Fruit fly (Drosophila melanogaster) whole organism, wandering third instar larva: Measurements from ENCODE around the gene cmet.
A peak's percentile ranks its signal among the peaks of the same experiment; 100 is the strongest.

Experiments used
- Dfd ChIP-seq: fragments of >200 bp; optimal IDR thresholded peaks from 2 replicates; lab custom pipeline; 2017; ENCODE audit warnings: missing biosample characterization, missing genetic modification characterization
- Hnf4 ChIP-seq: fragments of 200-800 bp; sonication (Bioruptor generic); optimal IDR thresholded peaks from 2 replicates; lab custom pipeline; 2016; ENCODE audit warnings: missing biosample characterization, mild to moderate bottlenecking, missing genetic modification characterization
- Mio ChIP-seq: sonication (Bioruptor generic); optimal IDR thresholded peaks from 2 replicates; lab custom pipeline; 2016; ENCODE audit warnings: missing biosample characterization, missing genetic modification characterization
- N ChIP-seq: fragments of >200 bp; optimal IDR thresholded peaks from 2 replicates; lab custom pipeline; 2018; ENCODE audit warnings: missing biosample characterization, missing external identifiers, missing genetic modification characterization
- OdsH ChIP-seq: fragments of 200-800 bp; sonication (Bioruptor generic); optimal IDR thresholded peaks from 2 replicates; lab custom pipeline; 2016; ENCODE audit warnings: missing biosample characterization, mild to moderate bottlenecking, missing genetic modification characterization
- br ChIP-seq: fragments of 200-800 bp; sonication (Bioruptor generic); optimal IDR thresholded peaks from 2 replicates; lab custom pipeline; 2016; ENCODE audit warnings: missing biosample characterization, missing genetic modification characterization
- h ChIP-seq: fragments of 200-800 bp; sonication (Bioruptor generic); optimal IDR thresholded peaks from 3 replicates; lab custom pipeline; 2016; ENCODE audit warnings: missing biosample characterization, mild to moderate bottlenecking, missing genetic modification characterization
- lola ChIP-seq: fragments of >200 bp; optimal IDR thresholded peaks from 2 replicates; lab custom pipeline; 2017; ENCODE audit warnings: missing biosample characterization, missing genetic modification characterization
- pan ChIP-seq: fragments of >200 bp; optimal IDR thresholded peaks from 2 replicates; lab custom pipeline; 2017
- psq ChIP-seq: fragments of 200-800 bp; sonication (Bioruptor generic); optimal IDR thresholded peaks from 3 replicates; lab custom pipeline; 2017; ENCODE audit warnings: missing biosample characterization, mild to moderate bottlenecking, missing genetic modification characterization, moderate library complexity
- sage ChIP-seq: fragments of 200-800 bp; sonication (Bioruptor generic); optimal IDR thresholded peaks from 2 replicates; lab custom pipeline; 2016; ENCODE audit warnings: missing biosample characterization, mild to moderate bottlenecking, missing genetic modification characterization

DNA sequence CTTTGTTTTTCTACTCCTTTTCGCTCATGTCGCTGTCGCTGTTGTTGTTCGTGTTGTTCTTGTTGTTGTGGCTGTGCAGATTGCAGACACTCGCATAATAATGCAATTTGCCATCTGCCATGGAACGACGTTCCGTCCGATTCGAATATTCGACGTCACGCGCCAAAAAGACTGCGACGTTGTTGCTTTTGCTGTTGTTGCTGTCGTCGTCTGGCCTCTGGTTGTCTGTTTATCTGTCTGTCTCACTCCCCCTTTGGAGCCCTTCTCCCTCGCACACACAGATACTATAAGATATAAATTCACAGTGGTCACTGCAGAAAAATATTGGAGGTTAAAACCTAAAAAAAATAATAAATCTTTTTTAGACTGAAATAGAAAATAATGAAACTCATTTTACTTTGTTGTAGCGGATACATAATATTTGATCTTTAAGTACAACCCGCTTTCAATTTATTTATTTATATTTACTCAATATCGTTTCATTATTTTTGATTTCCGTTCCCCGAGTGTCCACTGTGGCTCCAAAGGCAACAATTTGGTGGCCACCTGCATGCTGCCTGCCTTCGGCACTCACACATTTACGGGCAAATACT, 49.3 kb downstream of the cmet start:
- TF ChIP-seq h (GFP tag; lab: Kevin White, UChicago) (peak; percentile 92), Dfd (no peak), pan (lab: Kevin White, UChicago) (no peak), psq (GFP tag; lab: Kevin White, UChicago) (peak; percentile 80), sage (GFP tag; lab: Kevin White, UChicago) (peak; percentile 57), br (GFP tag; lab: Kevin White, UChicago) (peak; percentile 80), Hnf4 (GFP tag; lab: Kevin White, UChicago) (peak; percentile 78), lola (no peak), Mio (GFP tag; lab: Kevin White, UChicago) (no peak), N (GFP tag; lab: Kevin White, UChicago) (no peak), OdsH (GFP tag; lab: Kevin White, UChicago) (peak; percentile 92)
